Worm (Caenorhabditis elegans): ENCODE measurements around the gene Y19D10B.6.

The Y19D10B.6 gene

DNA sequence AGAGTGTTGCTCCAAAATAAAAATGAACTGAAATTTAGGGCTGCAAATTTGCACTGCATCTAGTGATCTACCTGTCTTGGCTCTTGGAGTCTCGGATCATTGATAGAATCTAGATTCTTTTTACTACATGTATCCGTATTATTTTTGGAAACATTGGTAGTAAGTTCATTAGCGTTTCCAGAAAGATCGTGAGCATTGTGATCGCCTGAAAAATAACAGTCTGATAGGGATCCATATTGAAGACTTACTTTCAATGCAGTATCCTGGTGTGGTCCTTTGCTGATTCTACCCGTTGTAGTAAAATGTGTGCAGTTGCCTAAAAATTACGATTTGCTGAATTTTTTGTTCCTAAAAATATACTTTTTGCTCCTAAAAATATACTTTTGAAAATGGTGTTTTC lies 14.5 kb downstream of the Y19D10B.6 start:
- TF ChIP-seq lin-38 (GFP tag; IDR thresholded peaks at IDR 0.05) (no peak), aha-1 (tag) (peak; percentile 83), zag-1 (tag; optimal IDR thresholded peaks at IDR 0.05) (no peak)

DNA sequence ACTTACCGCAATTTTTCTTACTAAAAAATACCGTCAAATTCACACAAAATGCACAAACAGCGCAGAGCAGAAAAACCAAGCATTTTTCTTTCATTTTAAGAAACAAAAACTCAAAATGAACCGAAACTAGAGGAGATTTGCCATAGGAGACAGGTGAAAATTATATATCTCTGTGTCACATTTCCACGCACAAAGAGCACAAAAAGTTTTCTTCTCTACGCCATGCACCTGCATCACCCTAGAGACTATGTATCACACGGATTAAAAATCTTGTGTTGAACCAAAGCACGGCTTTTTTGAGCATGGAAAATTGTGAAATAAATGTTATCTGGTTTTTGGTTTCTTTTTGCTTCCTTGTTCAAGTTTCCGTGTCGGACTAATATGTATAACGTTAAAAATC lies 17.1 kb downstream of the Y19D10B.6 start, which contains the start of gene irld-15:
irld-15 (minus strand) TSS at position 101 of the 400 bp plus-strand sequence.
- TF ChIP-seq Y5F2A.4 (GFP tag; optimal IDR thresholded peaks at IDR 0.05): no peak
- TF ChIP-seq unc-39 (tag; optimal IDR thresholded peaks at IDR 0.05): no peak
- no peak for TF ChIP-seq mdt-29 (GFP tag; IDR thresholded peaks at IDR 0.05)

DNA sequence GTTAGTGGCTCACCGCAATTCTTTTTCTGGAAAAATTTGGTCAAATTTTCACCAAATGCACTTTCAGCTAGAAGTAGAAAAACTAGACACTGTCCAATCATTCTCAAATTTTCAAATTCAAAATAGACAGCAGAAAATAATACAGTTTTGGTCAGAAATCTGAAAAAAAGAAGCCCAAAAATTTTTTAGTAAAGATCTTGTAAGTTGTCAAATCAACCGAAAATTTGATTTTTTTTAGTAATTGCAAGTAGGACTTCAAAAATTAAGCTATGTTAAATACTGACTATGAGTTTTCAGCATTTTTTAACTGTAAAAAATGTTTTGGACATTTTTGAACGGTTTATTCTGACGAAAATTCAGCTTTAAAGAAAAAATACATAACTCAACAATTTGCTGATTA lies 20.0 kb downstream of the Y19D10B.6 start, which contains the start of gene Y19D10B.8:
Y19D10B.8 (minus strand) TSS at position 101 of the 400 bp plus-strand sequence.
- TF ChIP-seq lsy-2 (tag; optimal IDR thresholded peaks at IDR 0.05) (no peak), madf-9 (GFP tag; conservative IDR thresholded peaks at IDR 0.05) (no peak)

DNA sequence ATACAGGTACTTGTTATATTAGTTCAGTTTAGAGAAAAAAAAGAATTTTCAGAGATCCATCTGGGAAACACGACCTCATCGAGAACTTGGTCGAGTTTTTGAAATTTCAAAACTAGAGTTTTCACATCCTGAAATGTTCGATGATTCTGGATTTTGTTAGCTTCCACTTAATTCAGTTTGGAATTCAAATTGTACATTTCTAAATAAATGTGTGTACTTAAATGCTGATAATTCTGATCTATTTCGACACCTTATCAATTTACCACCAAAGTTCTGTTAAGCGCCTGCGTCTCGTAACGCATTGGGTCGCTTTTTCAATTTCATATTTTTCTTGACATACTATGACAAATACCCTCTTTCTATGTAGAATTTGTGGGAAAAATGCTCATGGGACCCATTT lies 26.3 kb downstream of the Y19D10B.6 start, which contains the start of gene nhr-226:
nhr-226 (plus strand) TSS at position 301 of the 400 bp plus-strand sequence.
- TF ChIP-seq nhr-11 (tag; optimal IDR thresholded peaks at IDR 0.05) (no peak), pqm-1 (tag; optimal IDR thresholded peaks at IDR 0.05) (peak; percentile 13), aha-1 (tag) (no peak)

DNA sequence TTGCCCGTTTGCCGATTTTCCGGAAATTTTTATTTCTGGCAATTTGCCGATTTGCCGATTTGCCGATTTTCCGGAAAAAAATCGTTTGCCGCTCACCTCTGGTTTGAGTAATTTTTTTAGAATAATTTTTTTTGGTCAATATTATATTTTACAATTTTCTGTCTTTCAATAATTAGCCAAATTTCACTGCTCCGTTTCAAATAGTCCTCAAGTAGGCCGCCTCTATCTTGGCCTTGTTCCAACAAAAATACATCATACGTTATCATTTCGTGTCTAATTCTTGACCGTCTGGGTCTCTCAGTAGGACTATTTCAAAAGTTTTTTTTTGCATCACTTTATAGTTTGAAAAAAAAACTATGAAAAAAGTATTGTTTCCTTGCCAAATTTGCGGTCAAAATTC lies 28.7 kb downstream of the Y19D10B.6 start, which contains the start of gene nhr-115:
nhr-115 (plus strand) TSS at position 301 of the 400 bp plus-strand sequence.
- TF ChIP-seq nhr-28 (tag; optimal IDR thresholded peaks at IDR 0.05) (peak; percentile 41), dmd-6 (GFP tag; IDR thresholded peaks at IDR 0.05) (peak; percentile 26; the same call in 1 of the 2 replicates), pqm-1 (tag; optimal IDR thresholded peaks at IDR 0.05) (peak; percentile 14), lim-7 (GFP tag; IDR thresholded peaks at IDR 0.05) (no peak), nhr-6 (tag; optimal IDR thresholded peaks at IDR 0.05) (no peak), T20F7.1 (GFP tag; optimal IDR thresholded peaks at IDR 0.05) (no peak), ceh-20 (GFP tag; IDR thresholded peaks at IDR 0.05) (no peak)

DNA sequence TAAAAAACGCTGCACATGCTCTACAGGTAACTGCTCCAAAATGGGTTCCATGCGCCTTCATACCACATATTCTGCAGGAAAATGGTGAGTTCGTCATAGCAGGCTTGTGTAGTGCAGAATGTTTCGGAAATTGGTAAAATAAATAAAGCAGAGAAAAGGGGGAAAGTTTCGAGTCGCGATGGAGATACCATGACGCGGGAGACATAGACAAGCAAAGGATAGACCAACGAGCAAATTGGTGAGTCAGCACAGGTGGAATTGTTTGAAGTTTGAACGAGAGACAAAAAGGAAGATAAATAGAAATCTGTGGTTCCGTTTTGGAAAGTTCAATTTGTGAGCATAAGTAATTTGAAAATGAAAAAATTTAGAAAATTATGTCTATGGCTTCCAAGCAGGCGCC lies 30.6 kb downstream of the Y19D10B.6 start, which contains the start of gene nhr-225:
nhr-225 (minus strand) TSS at position 146 of the 400 bp plus-strand sequence.
- TF ChIP-seq fos-1 (tag; optimal IDR thresholded peaks at IDR 0.05): no peak
- TF ChIP-seq mes-2 (tag; optimal IDR thresholded peaks at IDR 0.05; ENCODE audit: poor library complexity, severe bottlenecking): no peak
- TF ChIP-seq F44E2.7 (GFP tag; IDR thresholded peaks at IDR 0.05): no peak
- peak; percentile 8 for TF ChIP-seq dve-1 (tag; optimal IDR thresholded peaks at IDR 0.05; ENCODE audit: insufficient read depth)
- no peak for TF ChIP-seq mep-1 (tag; optimal IDR thresholded peaks at IDR 0.05)
- no peak for TF ChIP-seq ceh-20 (GFP tag; IDR thresholded peaks at IDR 0.05)

DNA sequence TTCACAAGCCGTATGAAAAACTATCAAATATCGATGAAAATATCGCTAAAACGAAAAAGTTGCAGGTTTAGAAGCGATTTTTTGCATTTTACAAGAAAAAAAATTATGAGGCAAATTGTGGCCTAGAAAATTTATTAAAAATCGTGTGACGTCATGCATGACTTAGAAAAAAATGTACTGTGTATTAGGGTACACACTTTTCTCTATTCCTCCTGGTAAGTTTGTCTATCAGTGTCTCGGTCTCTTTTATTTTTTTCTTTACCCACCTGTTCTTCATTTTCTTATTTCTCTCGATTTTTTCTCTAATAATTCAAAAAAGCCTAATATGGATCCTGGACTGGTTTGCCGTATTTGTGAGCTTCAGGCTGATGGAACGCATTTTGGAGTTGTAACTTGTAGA lies 35.8 kb downstream of the Y19D10B.6 start, which contains the start of gene nhr-227:
nhr-227 (plus strand) TSS at position 326 of the 400 bp plus-strand sequence.
- TF ChIP-seq zfp-3 (GFP tag; conservative IDR thresholded peaks at IDR 0.05) (no peak), ceh-44 (GFP tag; IDR thresholded peaks at IDR 0.05) (no peak), lim-7 (GFP tag; IDR thresholded peaks at IDR 0.05) (no peak), mdl-1 (tag; optimal IDR thresholded peaks at IDR 0.05) (no peak), ceh-62 (tag; optimal IDR thresholded peaks at IDR 0.05) (no peak), dmd-9 (GFP tag; IDR thresholded peaks at IDR 0.05) (no peak), daf-19 (GFP tag; conservative IDR thresholded peaks at IDR 0.05) (no peak), F49E8.2 (tag; optimal IDR thresholded peaks at IDR 0.05; ENCODE audit: borderline replicate concordance) (no peak), T20F7.1 (GFP tag; optimal IDR thresholded peaks at IDR 0.05) (peak; percentile 33), lir-3 (tag; optimal IDR thresholded peaks at IDR 0.05) (no peak), nhr-41 (GFP tag; IDR thresholded peaks at IDR 0.05) (no peak), arid-1 (GFP tag; conservative IDR thresholded peaks at IDR 0.05) (no peak), Y5F2A.4 (GFP tag; optimal IDR thresholded peaks at IDR 0.05) (no peak), nhr-28 (tag; optimal IDR thresholded peaks at IDR 0.05) (peak; percentile 51), set-16 (GFP tag; IDR thresholded peaks at IDR 0.05) (no peak), fos-1 (tag; optimal IDR thresholded peaks at IDR 0.05) (no peak), aly-2 (tag; optimal IDR thresholded peaks at IDR 0.05) (no peak), nhr-76 (tag; optimal IDR thresholded peaks at IDR 0.05) (no peak), egl-27 (tag; optimal IDR thresholded peaks at IDR 0.05) (no peak), php-3 (GFP tag; IDR thresholded peaks at IDR 0.05) (no peak), hlh-30 (tag; optimal IDR thresholded peaks at IDR 0.05; ENCODE audit: insufficient read depth) (peak; percentile 12), aha-1 (tag) (peak; percentile 75), nhr-6 (tag; optimal IDR thresholded peaks at IDR 0.05) (no peak), nhr-25 (tag; optimal IDR thresholded peaks at IDR 0.05; ENCODE audit: borderline replicate concordance, insufficient read depth) (no peak), F26F4.8 (GFP tag; conservative IDR thresholded peaks at IDR 0.05) (no peak)

Data from whole organism, L4 larva.